Fruit fly (Drosophila melanogaster): ENCODE results near the gene Csk.

The Csk gene

DNA sequence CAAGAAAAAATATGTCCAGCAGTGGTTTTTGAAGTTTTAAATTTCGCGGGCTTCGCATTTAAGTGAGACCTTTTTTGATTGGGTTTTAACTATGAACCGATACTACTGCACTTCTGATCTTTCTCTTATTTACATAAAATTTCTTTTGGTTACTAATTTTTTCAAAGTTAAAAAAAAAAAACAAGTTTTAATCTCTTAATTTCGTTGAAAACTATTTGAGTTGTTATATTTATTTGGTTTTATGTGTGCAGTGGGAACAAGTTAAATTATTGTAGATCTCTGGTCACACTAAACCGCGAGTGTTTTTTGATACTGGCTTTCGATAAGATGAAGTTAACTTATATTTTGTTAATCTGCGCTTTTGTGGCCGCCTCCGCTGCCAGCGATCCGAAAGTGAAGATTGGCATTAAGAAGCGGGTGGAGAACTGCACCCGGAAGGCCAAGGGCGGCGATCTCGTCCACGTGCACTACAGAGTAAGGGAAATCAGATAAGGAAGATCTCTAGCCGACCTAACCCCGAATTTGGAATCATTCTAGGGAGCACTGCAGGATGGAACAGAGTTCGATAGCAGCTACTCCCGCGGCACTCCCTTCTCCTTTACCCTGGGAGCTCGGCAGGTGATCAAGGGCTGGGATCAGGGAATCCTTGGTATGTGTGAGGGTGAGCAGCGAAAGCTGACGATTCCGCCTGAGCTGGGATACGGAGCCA lies 23.6 kb upstream of the Csk start, which contains the start of gene CG14715 (continued):
- TF ChIP-seq CG3919 (GFP tag; optimal IDR thresholded peaks at IDR 0.05): peak; percentile 19
- TF ChIP-seq CG11902 (GFP tag; optimal IDR thresholded peaks at IDR 0.05): no peak
- TF ChIP-seq salr (GFP tag; optimal IDR thresholded peaks at IDR 0.05): no peak
- TF ChIP-seq eg (GFP tag; IDR thresholded peaks at IDR 0.05): no peak

DNA sequence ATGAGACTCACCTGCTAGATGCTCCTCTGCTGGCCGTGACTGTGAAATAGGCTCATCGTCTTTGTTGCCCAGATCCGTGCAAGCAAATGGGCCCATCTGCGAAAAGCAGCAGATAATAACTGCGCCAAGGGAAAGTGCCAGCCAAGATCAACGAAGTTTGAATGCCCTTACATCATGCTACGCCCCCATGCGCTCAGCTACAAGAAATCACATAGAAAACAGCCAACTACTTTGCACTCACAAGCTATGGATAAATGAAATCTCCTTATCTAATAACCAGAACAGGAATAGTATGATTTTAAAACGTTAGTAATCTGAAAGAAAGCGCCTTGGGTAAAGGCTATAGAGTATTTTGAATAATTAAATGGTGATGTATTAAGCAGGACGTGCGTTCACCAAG lies 21.3 kb upstream of the Csk start:
- TF ChIP-seq dac (GFP tag; optimal IDR thresholded peaks at IDR 0.05): no peak
- peak; percentile 37 for TF ChIP-seq CG10669 (GFP tag; optimal IDR thresholded peaks at IDR 0.05)
- no peak for TF ChIP-seq CG4318 (GFP tag; optimal IDR thresholded peaks at IDR 0.05)
- peak; percentile 33 for TF ChIP-seq CG3919 (GFP tag; optimal IDR thresholded peaks at IDR 0.05)
- peak; percentile 1 for TF ChIP-seq CG11902 (GFP tag; optimal IDR thresholded peaks at IDR 0.05)
- TF ChIP-seq Sox14 (GFP tag; optimal IDR thresholded peaks at IDR 0.05): peak; percentile 37
- TF ChIP-seq ss (GFP tag; optimal IDR thresholded peaks at IDR 0.05): peak; percentile 35 to 42
- peak; percentile 48 for TF ChIP-seq topi (GFP tag; optimal IDR thresholded peaks at IDR 0.05)
- TF ChIP-seq CG6808 (GFP tag; optimal IDR thresholded peaks at IDR 0.05): peak; percentile 24
- TF ChIP-seq CG6276 (GFP tag; optimal IDR thresholded peaks at IDR 0.05): no peak
- TF ChIP-seq fd59A (GFP tag; optimal IDR thresholded peaks at IDR 0.05): no peak
- peak; percentile 49 for TF ChIP-seq svp (GFP tag)
- TF ChIP-seq cyc (GFP tag; optimal IDR thresholded peaks at IDR 0.05): peak; percentile 37
- TF ChIP-seq CG15336 (GFP tag; IDR thresholded peaks at IDR 0.05): no peak
- TF ChIP-seq fd85E (GFP tag; optimal IDR thresholded peaks at IDR 0.05): no peak
- no peak for TF ChIP-seq Sox102F (GFP tag; optimal IDR thresholded peaks at IDR 0.05)
- TF ChIP-seq Ets96B (tag; optimal IDR thresholded peaks at IDR 0.05): peak; percentile 16
- TF ChIP-seq CG3032 (tag; optimal IDR thresholded peaks at IDR 0.05): no peak
- TF ChIP-seq Eip75B (GFP tag; optimal IDR thresholded peaks at IDR 0.05): peak; percentile 50
- peak; percentile 36 for TF ChIP-seq CG6792 (GFP tag; optimal IDR thresholded peaks at IDR 0.05)
- peak; percentile 18 for TF ChIP-seq CG8319 (GFP tag; optimal IDR thresholded peaks at IDR 0.05)
- TF ChIP-seq Eip78C (GFP tag): peak; percentile 85
- no peak for TF ChIP-seq CG7368 (GFP tag; optimal IDR thresholded peaks at IDR 0.05)
- peak; percentile 2 for TF ChIP-seq achi (GFP tag; optimal IDR thresholded peaks at IDR 0.05)
- 0 out of 3 replicates have a peak, but pooled peaks have one; percentile 16 for TF ChIP-seq eg (GFP tag; IDR thresholded peaks at IDR 0.05)
- no peak for TF ChIP-seq Smox (GFP tag; optimal IDR thresholded peaks at IDR 0.05)
- TF ChIP-seq lz (GFP tag; optimal IDR thresholded peaks at IDR 0.05): peak; percentile 47
- TF ChIP-seq acj6 (GFP tag; optimal IDR thresholded peaks at IDR 0.05): peak; percentile 36
- peak; percentile 29 for TF ChIP-seq Hr39 (GFP tag; optimal IDR thresholded peaks at IDR 0.05)
- no peak for TF ChIP-seq CG8119 (GFP tag; IDR thresholded peaks at IDR 0.05)
- peak; percentile 6 for TF ChIP-seq Sox15 (GFP tag; optimal IDR thresholded peaks at IDR 0.05)
- peak; percentile 16 for TF ChIP-seq CG31627 (GFP tag; optimal IDR thresholded peaks at IDR 0.05)
- TF ChIP-seq CG6854 (GFP tag; optimal IDR thresholded peaks at IDR 0.05): no peak
- no peak for TF ChIP-seq pdm3 (GFP tag; optimal IDR thresholded peaks at IDR 0.05)
- peak; percentile 20 for TF ChIP-seq CG10631 (GFP tag; optimal IDR thresholded peaks at IDR 0.05)
- TF ChIP-seq CG34406 (GFP tag; optimal IDR thresholded peaks at IDR 0.05): no peak
- no peak for TF ChIP-seq CG9139 (GFP tag; optimal IDR thresholded peaks at IDR 0.05)
- peak; percentile 23 for TF ChIP-seq CG32006 (GFP tag; optimal IDR thresholded peaks at IDR 0.05)
- peak; percentile 34 for TF ChIP-seq esn (GFP tag; optimal IDR thresholded peaks at IDR 0.05)
- TF ChIP-seq dsx (GFP tag; optimal IDR thresholded peaks at IDR 0.05; ENCODE audit: poor library complexity, severe bottlenecking): peak; percentile 8
- TF ChIP-seq CG11294 (GFP tag; IDR thresholded peaks at IDR 0.05): no peak
- TF ChIP-seq net (GFP tag; optimal IDR thresholded peaks at IDR 0.05): peak; percentile 10
- TF ChIP-seq Blimp-1 (GFP tag; optimal IDR thresholded peaks at IDR 0.05): no peak
